Worm (Caenorhabditis elegans): ENCODE data around the gene shw-3.

- no peak for TF ChIP-seq jun-1 (tag; optimal IDR thresholded peaks at IDR 0.05)
- no peak for TF ChIP-seq nhr-28 (tag; optimal IDR thresholded peaks at IDR 0.05)
- no peak for TF ChIP-seq ceh-28 (tag; optimal IDR thresholded peaks at IDR 0.05)
- no peak for TF ChIP-seq lin-1 (GFP tag; IDR thresholded peaks at IDR 0.05)
- no peak for TF ChIP-seq snpc-4 (tag; optimal IDR thresholded peaks at IDR 0.05)
- TF ChIP-seq hif-1 (tag; optimal IDR thresholded peaks at IDR 0.05) = no peak
- TF ChIP-seq madf-5 (GFP tag; IDR thresholded peaks at IDR 0.05) = no peak
- TF ChIP-seq mdl-1 (tag; optimal IDR thresholded peaks at IDR 0.05) = no peak
- TF ChIP-seq ztf-11 (tag; optimal IDR thresholded peaks at IDR 0.05) = no peak
- no peak for TF ChIP-seq pha-4 (GFP tag; IDR thresholded peaks at IDR 0.05)
- TF ChIP-seq pha-4 (tag; optimal IDR thresholded peaks at IDR 0.05) = no peak
- no peak for TF ChIP-seq mxl-2 (GFP tag; conservative IDR thresholded peaks at IDR 0.05)
- no peak for TF ChIP-seq dmd-6 (GFP tag; IDR thresholded peaks at IDR 0.05)
- TF ChIP-seq unc-39 (tag; optimal IDR thresholded peaks at IDR 0.05) = no peak
Observed at ce11 chrV:12928929-12929532, 57.9 kb downstream of the shw-3 start, which contains the start of gene T16G1.2.
